In genomic region chrX:18663362-18663761, dm6 we compare ENCODE assay signal across 2 fruit fly cellular contexts.
TF ChIP-seq lines count a peak whose summit lies in the region.

No protein-coding gene starts in this region.

TF ChIP-seq in whole organism, prepupa, 60 proteins besides CTCF, POLR2A, EP300 and RAD21:
- TF ChIP-seq eg (GFP tag; IDR thresholded peaks at IDR 0.05; lab: Robert Waterston, UW) (0 out of 3 replicates have a peak, but pooled peaks have one; percentile 26), dsx (GFP tag; optimal IDR thresholded peaks at IDR 0.05; lab: Kevin White, UChicago; ENCODE audit: poor library complexity, severe bottlenecking) (no peak), CG15336 (GFP tag; IDR thresholded peaks at IDR 0.05; lab: Robert Waterston, UW) (peak; percentile 45; the same call in 1 of the 2 replicates), CG32006 (GFP tag; optimal IDR thresholded peaks at IDR 0.05; lab: Kevin White, UChicago) (peak; percentile 76), salr (GFP tag; optimal IDR thresholded peaks at IDR 0.05; lab: Kevin White, UChicago) (no peak), CG6276 (GFP tag; optimal IDR thresholded peaks at IDR 0.05; lab: Kevin White, UChicago) (peak; percentile 26)

TF ChIP-seq in whole organism, pupa, 21 proteins besides CTCF, POLR2A, EP300 and RAD21:
- TF ChIP-seq CG8301 (tag; optimal IDR thresholded peaks at IDR 0.05; lab: Kevin White, UChicago) (peak; percentile 54), CG17806 (tag; optimal IDR thresholded peaks at IDR 0.05; lab: Kevin White, UChicago) (no peak)
TF ChIP-seq in whole organism, pupa: peak in this region for 1.
